Worm (Caenorhabditis elegans) whole organism, young adult: Measurements from ENCODE around the gene sra-34.

ENCODE experiments used
- B0019.2 ChIP-seq: fragments of 200-800 bp; sonication (Bioruptor generic); conservative IDR thresholded peaks from 2 replicates; pipeline ENCODE4 v1.3.6; 2022; ENCODE audit warnings: missing genetic modification reagents, missing genetic modification characterization, missing compliant biosample characterization
- C17E4.6 ChIP-seq: fragments of 200-800 bp; sonication (Bioruptor generic); IDR thresholded peaks from 2 replicates; pipeline ENCODE4 v1.3.6; 2022; ENCODE audit warnings: missing genetic modification reagents, missing genetic modification characterization, missing compliant biosample characterization
- D2030.7 ChIP-seq: fragments of 200-800 bp; sonication (Bioruptor generic); IDR thresholded peaks from 2 replicates; pipeline ENCODE4 v1.3.6; 2022; ENCODE audit warnings: missing genetic modification reagents, missing genetic modification characterization, missing compliant biosample characterization
- F57A8.1 ChIP-seq: fragments of 200-800 bp; sonication (Bioruptor generic); optimal IDR thresholded peaks from 2 replicates; lab custom pipeline; 2018; ENCODE audit warnings: mild to moderate bottlenecking, missing genetic modification characterization, moderate library complexity, missing compliant biosample characterization
- T26A5.8 ChIP-seq: sonication (generic microtip); optimal IDR thresholded peaks from 2 replicates; lab custom pipeline; 2016; ENCODE audit warnings: missing genetic modification characterization, missing compliant biosample characterization
- Y53G8AR.9 ChIP-seq: fragments of 200-800 bp; sonication (Bioruptor generic); conservative IDR thresholded peaks from 2 replicates; pipeline ENCODE4 v1.3.6; 2022; ENCODE audit warnings: missing genetic modification reagents, missing genetic modification characterization, missing compliant biosample characterization
- Y95B8A.8 ChIP-seq: fragments of 200-800 bp; sonication (Bioruptor generic); IDR thresholded peaks from 2 replicates; pipeline ENCODE4 v1.3.6; 2022; ENCODE audit warnings: missing genetic modification reagents, missing genetic modification characterization, missing compliant biosample characterization
- ZK185.1 ChIP-seq: sonication (generic microtip); optimal IDR thresholded peaks from 2 replicates; lab custom pipeline; 2016; ENCODE audit warnings: mild to moderate bottlenecking, missing genetic modification characterization, missing compliant biosample characterization; ENCODE audit not compliant: poor library complexity, severe bottlenecking
- akir-1 ChIP-seq: fragments of 200-800 bp; sonication (Bioruptor generic); optimal IDR thresholded peaks from 2 replicates; lab custom pipeline; 2018; ENCODE audit warnings: mild to moderate bottlenecking, missing genetic modification characterization, moderate library complexity, missing compliant biosample characterization
- aptf-2 ChIP-seq: fragments of 200-800 bp; sonication (Bioruptor generic); conservative IDR thresholded peaks from 2 replicates; pipeline ENCODE4 v1.3.6; 2022; ENCODE audit warnings: missing genetic modification reagents, missing genetic modification characterization, missing compliant biosample characterization
- aptf-3 ChIP-seq: fragments of 200-800 bp; sonication (Bioruptor generic); IDR thresholded peaks from 2 replicates; pipeline ENCODE4 v1.3.6; 2022; ENCODE audit warnings: missing genetic modification characterization, missing compliant biosample characterization
- atf-7 ChIP-seq: sonication (generic microtip); optimal IDR thresholded peaks from 2 replicates; lab custom pipeline; 2017; ENCODE audit warnings: mild to moderate bottlenecking, missing genetic modification characterization, missing compliant biosample characterization
- cebp-1 ChIP-seq, 2 experiments: fragments of 200-800 bp in 1 of 2; sonication (Bioruptor generic) in 1 of 2; sonication (generic microtip) in 1 of 2; IDR thresholded peaks in 1 of 2; optimal IDR thresholded peaks in 1 of 2; 2 replicates each; pipeline versions ENCODE4 v1.3.6 to Lab custom; 2017 to 2022; ENCODE audit warnings: missing compliant biosample characterization in 2 of 2, missing genetic modification characterization in 2 of 2, mild to moderate bottlenecking in 1 of 2, missing genetic modification reagents in 1 of 2, moderate library complexity in 1 of 2
- ceh-100 ChIP-seq: fragments of 200-800 bp; sonication (Bioruptor generic); IDR thresholded peaks from 2 replicates; pipeline ENCODE4 v1.3.6; 2022; ENCODE audit warnings: missing genetic modification reagents, missing genetic modification characterization, missing compliant biosample characterization
- ceh-79 ChIP-seq: sonication (generic microtip); optimal IDR thresholded peaks from 2 replicates; lab custom pipeline; 2017; ENCODE audit warnings: mild to moderate bottlenecking, missing genetic modification characterization, missing compliant biosample characterization
- die-1 ChIP-seq: sonication (generic microtip); optimal IDR thresholded peaks from 2 replicates; lab custom pipeline; 2016; ENCODE audit warnings: missing genotype, mild to moderate bottlenecking, missing genetic modification characterization, missing compliant biosample characterization
- efl-1 ChIP-seq: fragments of 150-350 bp; optimal IDR thresholded peaks from 2 replicates; lab custom pipeline; 2014; ENCODE audit warnings: missing biosample characterization, missing genetic modification reagents, missing genetic modification characterization
- egl-18 ChIP-seq: fragments of 200-800 bp; sonication (Bioruptor generic); IDR thresholded peaks from 2 replicates; pipeline ENCODE4 v1.3.6; 2022; ENCODE audit warnings: missing genetic modification reagents, missing genetic modification characterization, missing compliant biosample characterization
- fkh-3 ChIP-seq: sonication (generic microtip); optimal IDR thresholded peaks from 2 replicates; lab custom pipeline; 2016; ENCODE audit warnings: mild to moderate bottlenecking, missing genetic modification characterization, missing compliant biosample characterization
- gei-17 ChIP-seq: fragments of 200-800 bp; sonication (Bioruptor generic); optimal IDR thresholded peaks from 2 replicates; lab custom pipeline; 2018; ENCODE audit warnings: mild to moderate bottlenecking, missing genetic modification characterization, missing compliant biosample characterization
- hlh-12 ChIP-seq: sonication (generic microtip); optimal IDR thresholded peaks from 2 replicates; lab custom pipeline; 2016; ENCODE audit warnings: missing genetic modification characterization, missing compliant biosample characterization
- hsf-1 ChIP-seq: fragments of 200-800 bp; sonication (Bioruptor generic); IDR thresholded peaks from 2 replicates; pipeline ENCODE4 v1.3.6; 2022; ENCODE audit warnings: missing genetic modification reagents, missing genetic modification characterization, missing compliant biosample characterization
- let-607 ChIP-seq, 2 experiments: fragments of 200-800 bp in 1 of 2; sonication (Bioruptor generic) in 1 of 2; sonication (generic microtip) in 1 of 2; optimal IDR thresholded peaks; 2 replicates each; lab custom pipeline; 2016 to 2018; ENCODE audit warnings: mild to moderate bottlenecking in 2 of 2, missing compliant biosample characterization in 2 of 2, missing genetic modification characterization in 2 of 2, moderate library complexity in 2 of 2, missing genotype in 1 of 2
- lin-26 ChIP-seq: fragments of 200-800 bp; sonication (Bioruptor generic); IDR thresholded peaks from 2 replicates; pipeline ENCODE4 v1.3.6; 2022; ENCODE audit warnings: missing genetic modification reagents, missing genetic modification characterization, missing compliant biosample characterization
- lin-40 ChIP-seq: sonication (generic microtip); optimal IDR thresholded peaks from 2 replicates; lab custom pipeline; 2016; ENCODE audit warnings: missing genetic modification characterization, mild to moderate bottlenecking, missing compliant biosample characterization, missing genotype, missing genetic modification reagents
- lir-1 ChIP-seq: fragments of 200-800 bp; sonication (Bioruptor generic); conservative IDR thresholded peaks from 2 replicates; pipeline ENCODE4 v1.3.6; 2022; ENCODE audit warnings: missing genetic modification reagents, missing genetic modification characterization, missing compliant biosample characterization
- nfya-2 ChIP-seq: fragments of 200-800 bp; sonication (Bioruptor generic); IDR thresholded peaks from 2 replicates; pipeline ENCODE4 v1.3.6; 2022; ENCODE audit warnings: missing genetic modification reagents, missing genetic modification characterization, missing compliant biosample characterization
- nhr-120 ChIP-seq: fragments of 200-800 bp; sonication (Bioruptor generic); IDR thresholded peaks from 2 replicates; pipeline ENCODE4 v1.3.6; 2022; ENCODE audit warnings: missing genetic modification characterization, missing compliant biosample characterization
- rec-8 ChIP-seq, 2 experiments: sonication (generic microtip); optimal IDR thresholded peaks; 2 replicates each; lab custom pipeline; 2016; ENCODE audit warnings: mild to moderate bottlenecking in 2 of 2, missing genetic modification characterization in 2 of 2, missing genetic modification reagents in 2 of 2, missing genotype in 2 of 2, missing biosample characterization in 1 of 2, missing compliant biosample characterization in 1 of 2, moderate library complexity in 1 of 2
- sea-2 ChIP-seq: fragments of 200-800 bp; sonication (Bioruptor generic); IDR thresholded peaks from 2 replicates; pipeline ENCODE4 v1.3.6; 2022; ENCODE audit warnings: missing genetic modification characterization, missing compliant biosample characterization
- snpc-1.3 ChIP-seq: sonication (generic microtip); optimal IDR thresholded peaks from 2 replicates; lab custom pipeline; 2017; ENCODE audit warnings: missing genetic modification characterization, mild to moderate bottlenecking, missing compliant biosample characterization, antibody characterized with exemption, moderate library complexity, missing genotype, missing genetic modification reagents; ENCODE audit not compliant: insufficient read depth
- snpc-3.4 ChIP-seq: sonication (generic microtip); optimal IDR thresholded peaks from 2 replicates; lab custom pipeline; 2017; ENCODE audit warnings: missing genetic modification characterization, mild to moderate bottlenecking, missing compliant biosample characterization, antibody characterized with exemption, moderate library complexity, missing genotype, missing genetic modification reagents
- somi-1 ChIP-seq: fragments of 200-800 bp; sonication (Bioruptor generic); optimal IDR thresholded peaks from 2 replicates; lab custom pipeline; 2018; ENCODE audit warnings: mild to moderate bottlenecking, missing genetic modification characterization, missing compliant biosample characterization
- sptf-2 ChIP-seq: fragments of 200-800 bp; sonication (Bioruptor generic); optimal IDR thresholded peaks from 2 replicates; lab custom pipeline; 2018; ENCODE audit warnings: mild to moderate bottlenecking, missing genetic modification characterization, missing compliant biosample characterization
- unc-130 ChIP-seq: sonication (generic microtip); optimal IDR thresholded peaks from 2 replicates; lab custom pipeline; 2016; ENCODE audit warnings: missing genetic modification reagents, missing genetic modification characterization, missing compliant biosample characterization
- zfh-2 ChIP-seq: fragments of 200-800 bp; sonication (Bioruptor generic); conservative IDR thresholded peaks from 2 replicates; pipeline ENCODE4 v1.3.6; 2022; ENCODE audit warnings: missing genetic modification reagents, missing genetic modification characterization, missing compliant biosample characterization
- ztf-22 ChIP-seq: fragments of 200-800 bp; sonication (Bioruptor generic); optimal IDR thresholded peaks from 2 replicates; lab custom pipeline; 2018; ENCODE audit warnings: mild to moderate bottlenecking, missing genetic modification characterization, moderate library complexity, missing compliant biosample characterization

Gene sra-34

DNA sequence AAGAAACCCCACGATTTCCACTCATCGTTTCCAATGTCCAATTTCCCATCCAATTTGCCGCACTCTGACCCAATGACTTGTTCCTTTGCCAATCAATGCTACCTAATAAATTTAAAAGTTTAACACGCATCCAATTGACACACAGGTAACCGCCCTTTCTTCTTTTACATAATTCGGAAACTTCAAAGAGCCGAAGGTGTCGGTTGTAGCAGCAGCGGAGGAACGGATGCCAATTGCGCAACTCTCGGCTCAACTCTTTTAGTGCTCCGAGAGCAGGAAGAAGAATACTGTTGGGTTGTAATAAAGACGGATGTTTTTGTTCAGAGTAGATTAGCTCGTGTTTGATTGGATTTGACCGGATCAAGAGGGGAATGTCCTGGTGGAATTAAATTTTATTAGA, 26.2 kb downstream of the sra-34 start:
- no peak for TF ChIP-seq aptf-2
- no peak for TF ChIP-seq ceh-100
- no peak for TF ChIP-seq rec-8 (tag; optimal IDR thresholded peaks at IDR 0.05; lab: Kevin White, UChicago)

DNA sequence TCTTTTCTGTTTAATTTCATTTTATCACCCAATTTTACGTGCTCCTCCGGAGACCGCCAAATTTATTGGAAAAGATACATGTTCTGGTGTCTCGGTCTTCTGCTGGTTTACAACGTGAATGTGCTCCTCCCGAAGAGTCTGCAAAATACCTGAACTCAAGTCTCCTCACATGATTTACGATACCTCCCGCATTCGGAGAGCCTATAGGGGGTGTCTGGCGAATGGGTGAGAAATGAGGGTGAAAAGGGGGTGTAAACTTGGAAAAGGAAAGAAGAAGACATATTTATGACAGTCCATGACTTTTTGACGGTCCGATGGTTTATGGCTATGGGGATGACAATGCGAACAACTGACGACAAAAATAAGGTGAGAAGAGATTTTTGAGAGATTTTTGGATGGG, 27.2 kb downstream of the sra-34 start:
- TF ChIP-seq ceh-79 (tag; lab: Kevin White, UChicago) (no peak), Y53G8AR.9 (GFP tag; lab: Robert Waterston, UW) (no peak), Y95B8A.8 (GFP tag; lab: Robert Waterston, UW) (no peak), egl-18 (GFP tag; lab: Robert Waterston, UW) (no peak), rec-8 (tag; optimal IDR thresholded peaks at IDR 0.05; lab: Kevin White, UChicago) (no peak), let-607 (tag; optimal IDR thresholded peaks at IDR 0.05; lab: Kevin White, UChicago) (no peak), hlh-12 (no peak), gei-17 (GFP tag; lab: Kevin White, UChicago) (no peak), aptf-3 (GFP tag; lab: Robert Waterston, UW) (no peak), aptf-2 (no peak), F57A8.1 (GFP tag; lab: Kevin White, UChicago) (no peak), C17E4.6 (no peak), nhr-120 (GFP tag; lab: Robert Waterston, UW) (no peak), T26A5.8 (no peak), snpc-1.3 (no peak), fkh-3 (no peak), akir-1 (GFP tag; lab: Kevin White, UChicago) (no peak), ZK185.1 (tag; lab: Kevin White, UChicago) (no peak), lin-26 (GFP tag; lab: Robert Waterston, UW) (no peak), sptf-2 (GFP tag; lab: Kevin White, UChicago) (no peak)

DNA sequence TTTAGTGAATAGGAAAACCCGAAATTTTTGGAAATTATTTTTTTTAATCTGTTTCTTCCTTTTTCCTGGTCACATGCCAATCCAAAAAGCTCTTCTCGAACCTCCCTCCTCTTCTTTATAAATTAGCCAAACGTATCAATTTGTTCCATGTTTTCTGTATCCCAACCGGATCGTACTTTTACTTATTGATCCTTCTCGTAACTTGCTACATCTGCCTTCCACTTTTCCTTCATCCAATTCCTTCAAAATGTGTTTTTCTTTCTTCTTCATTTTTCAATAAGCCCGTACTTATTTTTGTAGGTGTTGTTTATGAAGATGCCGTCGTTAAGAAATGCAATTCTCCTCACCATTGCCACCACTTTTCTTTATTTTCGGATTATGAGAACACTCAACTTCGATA, 31.6 kb downstream of the sra-34 start, which contains the start of gene cyp-23A1:
Gene cyp-23A1 (plus strand): TSS at position 301 of the 400 bp plus-strand sequence.
- TF ChIP-seq lin-40: no peak
- no peak for TF ChIP-seq zfh-2 (GFP tag; lab: Robert Waterston, UW)
- TF ChIP-seq lir-1 (GFP tag; lab: Robert Waterston, UW): no peak
- no peak for TF ChIP-seq D2030.7
- TF ChIP-seq ztf-22: no peak

DNA sequence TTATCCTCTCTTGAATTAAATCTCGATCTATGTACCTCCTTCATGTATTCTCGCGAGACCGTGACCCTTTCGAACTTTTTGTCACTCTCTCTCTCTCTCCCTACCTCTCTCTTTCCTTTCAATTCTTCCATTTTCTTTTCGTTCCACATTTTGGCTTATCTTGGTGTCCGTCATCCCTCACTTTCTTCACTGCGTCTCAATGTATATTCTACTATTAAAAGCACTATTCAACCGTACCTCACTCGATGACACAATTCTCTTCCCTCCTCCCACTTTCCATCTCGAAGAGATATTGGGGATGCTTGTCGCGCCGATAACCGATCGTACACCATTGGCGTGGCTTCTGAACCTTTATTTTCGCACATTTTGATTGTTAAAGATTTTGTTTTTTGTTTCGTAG, 32.8 kb downstream of the sra-34 start:
- no peak for TF ChIP-seq somi-1 (GFP tag; lab: Kevin White, UChicago)
- no peak for TF ChIP-seq cebp-1 (GFP tag; IDR thresholded peaks at IDR 0.05; lab: Robert Waterston, UW)
- no peak for TF ChIP-seq cebp-1 (tag; optimal IDR thresholded peaks at IDR 0.05; lab: Kevin White, UChicago)
- TF ChIP-seq hlh-12: no peak
- no peak for TF ChIP-seq hsf-1 (GFP tag; lab: Robert Waterston, UW)
- TF ChIP-seq unc-130: no peak
- no peak for TF ChIP-seq snpc-1.3
- no peak for TF ChIP-seq nfya-2 (GFP tag; lab: Robert Waterston, UW)
- no peak for TF ChIP-seq snpc-3.4 (tag; lab: Kevin White, UChicago)
- no peak for TF ChIP-seq sea-2 (GFP tag; lab: Robert Waterston, UW)
- no peak for TF ChIP-seq B0019.2 (GFP tag; lab: Robert Waterston, UW)
- TF ChIP-seq atf-7 (tag; lab: Kevin White, UChicago): no peak
- no peak for TF ChIP-seq efl-1
- TF ChIP-seq die-1 (tag; lab: Kevin White, UChicago): no peak
